Fruit fly (Drosophila melanogaster): ENCODE results near the gene Hsp26.

Hsp26 gene

dm6 chr3L:9424528-9424911 lies 47.3 kb upstream of the Hsp26 start (continued):
- TF ChIP-seq CG33557 (GFP tag; optimal IDR thresholded peaks at IDR 0.05): no peak
- TF ChIP-seq tna (GFP tag; IDR thresholded peaks at IDR 0.05; ENCODE audit: partially characterized antibody): no peak
- TF ChIP-seq Rfx (GFP tag; IDR thresholded peaks at IDR 0.05): peak; percentile 50; the same call in 1 of the 2 replicates
- TF ChIP-seq Asciz (GFP tag; optimal IDR thresholded peaks at IDR 0.05): peak; percentile 15
- no peak for TF ChIP-seq pfk (GFP tag; optimal IDR thresholded peaks at IDR 0.05)
- 0 out of 2 replicates have a peak, but pooled peaks have one; percentile 11 for TF ChIP-seq stc (GFP tag; IDR thresholded peaks at IDR 0.05)
- peak; percentile 20; the same call in 1 of the 2 replicates for TF ChIP-seq Ada2b (GFP tag; IDR thresholded peaks at IDR 0.05)
- peak; percentile 20 for TF ChIP-seq CG13775 (GFP tag; optimal IDR thresholded peaks at IDR 0.05)
- TF ChIP-seq onecut (GFP tag; IDR thresholded peaks at IDR 0.05): no peak; the same call in 1 of the 2 replicates
- no peak for TF ChIP-seq Atf3 (GFP tag; optimal IDR thresholded peaks at IDR 0.05)
- TF ChIP-seq Elba2 (GFP tag; optimal IDR thresholded peaks at IDR 0.05): no peak
- no peak for TF ChIP-seq Kr (GFP tag; optimal IDR thresholded peaks at IDR 0.05)
- no peak for TF ChIP-seq CG3065 (GFP tag; optimal IDR thresholded peaks at IDR 0.05)
- peak; percentile 48 for TF ChIP-seq CG9727 (GFP tag; optimal IDR thresholded peaks at IDR 0.05)
- no peak for TF ChIP-seq maf-S (GFP tag; optimal IDR thresholded peaks at IDR 0.05)
- peak; percentile 41 for TF ChIP-seq CG10267 (tag; optimal IDR thresholded peaks at IDR 0.05)
- no peak for TF ChIP-seq trh (GFP tag; optimal IDR thresholded peaks at IDR 0.05)
- no peak for TF ChIP-seq H2.0 (GFP tag; IDR thresholded peaks at IDR 0.05)
- peak; percentile 35 for TF ChIP-seq CG17359 (tag; optimal IDR thresholded peaks at IDR 0.05)
- TF ChIP-seq TFAM (GFP tag; optimal IDR thresholded peaks at IDR 0.05): no peak
- peak; percentile 39 for TF ChIP-seq stwl (tag; optimal IDR thresholded peaks at IDR 0.05)
- peak; percentile 40 for TF ChIP-seq Hmr (GFP tag; optimal IDR thresholded peaks at IDR 0.05)
- TF ChIP-seq CG12104 (GFP tag; optimal IDR thresholded peaks at IDR 0.05): no peak
- no peak for TF ChIP-seq ERR (GFP tag; optimal IDR thresholded peaks at IDR 0.05)
- no peak for TF ChIP-seq CG1233 (GFP tag; optimal IDR thresholded peaks at IDR 0.05)
- peak; percentile 32 for TF ChIP-seq phol (tag; optimal IDR thresholded peaks at IDR 0.05)
- no peak for TF ChIP-seq Scr (GFP tag; IDR thresholded peaks at IDR 0.05; ENCODE audit: partially characterized antibody)
- no peak for TF ChIP-seq CG4404 (GFP tag; IDR thresholded peaks at IDR 0.05)
- peak; percentile 27 for TF ChIP-seq CG14710 (tag; optimal IDR thresholded peaks at IDR 0.05)
- no peak for TF ChIP-seq Dfd (GFP tag; optimal IDR thresholded peaks at IDR 0.05)
- TF ChIP-seq CG6254 (GFP tag; optimal IDR thresholded peaks at IDR 0.05): peak; percentile 1
- TF ChIP-seq CG6765 (GFP tag; optimal IDR thresholded peaks at IDR 0.05): no peak
- TF ChIP-seq CG2202 (tag; optimal IDR thresholded peaks at IDR 0.05): no peak
- TF ChIP-seq CG30020 (tag; optimal IDR thresholded peaks at IDR 0.05): no peak
- no peak for TF ChIP-seq NC2α (GFP tag; optimal IDR thresholded peaks at IDR 0.05)
- TF ChIP-seq B-H1 (GFP tag; IDR thresholded peaks at IDR 0.05): no peak; the same call in 2 of the 3 replicates
- TF ChIP-seq Hand (GFP tag; optimal IDR thresholded peaks at IDR 0.05): peak; percentile 26
- TF ChIP-seq Xbp1 (GFP tag; optimal IDR thresholded peaks at IDR 0.05): peak; percentile 16
- TF ChIP-seq CG11504 (tag; optimal IDR thresholded peaks at IDR 0.05): peak; percentile 64
- 0 out of 2 replicates have a peak, but pooled peaks have one; percentile 7 for TF ChIP-seq ranshi (GFP tag; IDR thresholded peaks at IDR 0.05)
- peak; percentile 47; the same call in 2 of the 3 replicates for TF ChIP-seq CG17361 (GFP tag; IDR thresholded peaks at IDR 0.05)
- no peak for TF ChIP-seq CG1792 (GFP tag; optimal IDR thresholded peaks at IDR 0.05)
- TF ChIP-seq CG2678 (tag; optimal IDR thresholded peaks at IDR 0.05): peak; percentile 53
- no peak for TF ChIP-seq chn (GFP tag; optimal IDR thresholded peaks at IDR 0.05)
- TF ChIP-seq dmrt99B (tag; optimal IDR thresholded peaks at IDR 0.05): peak; percentile 23
- peak; percentile 59 for TF ChIP-seq lbe (GFP tag; optimal IDR thresholded peaks at IDR 0.05)
- peak; percentile 38 for TF ChIP-seq lab (GFP tag; optimal IDR thresholded peaks at IDR 0.05)
- no peak for TF ChIP-seq CG9609 (GFP tag; optimal IDR thresholded peaks at IDR 0.05)
- TF ChIP-seq grau (tag; optimal IDR thresholded peaks at IDR 0.05): peak; percentile 63
- no peak for TF ChIP-seq inv (GFP tag; IDR thresholded peaks at IDR 0.05; ENCODE audit: partially characterized antibody)
